Fruit fly (Drosophila melanogaster): ENCODE data around the gene Ube4A.
A peak's percentile ranks its signal among the peaks of the same experiment; 100 is the strongest.

Ube4A gene

DNA sequence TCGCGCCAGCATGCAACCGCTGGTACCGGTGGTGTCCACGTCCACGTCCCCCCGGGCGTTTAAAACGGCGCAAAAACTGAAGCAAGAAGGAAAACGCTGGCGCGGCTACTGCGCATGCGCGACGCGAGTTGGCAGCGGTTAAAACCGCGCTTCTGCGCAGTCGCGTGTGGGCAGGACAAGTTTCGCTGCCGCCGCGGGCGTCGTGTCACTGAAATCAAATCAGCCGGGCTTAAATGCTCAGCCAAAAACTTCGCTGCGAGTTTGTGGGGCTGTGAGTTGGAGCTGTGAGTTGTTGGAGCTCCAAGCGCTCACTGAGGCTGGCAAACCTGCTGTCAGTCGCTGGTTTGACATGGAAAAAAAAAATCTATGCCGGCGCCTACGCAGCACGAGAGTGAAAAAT, 46.8 kb downstream of the Ube4A start:
- no peak for TF ChIP-seq tai (GFP tag; optimal IDR thresholded peaks at IDR 0.05)
- no peak for TF ChIP-seq brk (GFP tag; optimal IDR thresholded peaks at IDR 0.05)
- TF ChIP-seq jim (GFP tag; optimal IDR thresholded peaks at IDR 0.05), result no peak

dm6 chr2L:6706368-6706919, 48.1 kb downstream of the Ube4A start:
- TF ChIP-seq woc (GFP tag; optimal IDR thresholded peaks at IDR 0.05) (no peak), Vsx2 (GFP tag; optimal IDR thresholded peaks at IDR 0.05; ENCODE audit: partially characterized antibody) (no peak)

DNA sequence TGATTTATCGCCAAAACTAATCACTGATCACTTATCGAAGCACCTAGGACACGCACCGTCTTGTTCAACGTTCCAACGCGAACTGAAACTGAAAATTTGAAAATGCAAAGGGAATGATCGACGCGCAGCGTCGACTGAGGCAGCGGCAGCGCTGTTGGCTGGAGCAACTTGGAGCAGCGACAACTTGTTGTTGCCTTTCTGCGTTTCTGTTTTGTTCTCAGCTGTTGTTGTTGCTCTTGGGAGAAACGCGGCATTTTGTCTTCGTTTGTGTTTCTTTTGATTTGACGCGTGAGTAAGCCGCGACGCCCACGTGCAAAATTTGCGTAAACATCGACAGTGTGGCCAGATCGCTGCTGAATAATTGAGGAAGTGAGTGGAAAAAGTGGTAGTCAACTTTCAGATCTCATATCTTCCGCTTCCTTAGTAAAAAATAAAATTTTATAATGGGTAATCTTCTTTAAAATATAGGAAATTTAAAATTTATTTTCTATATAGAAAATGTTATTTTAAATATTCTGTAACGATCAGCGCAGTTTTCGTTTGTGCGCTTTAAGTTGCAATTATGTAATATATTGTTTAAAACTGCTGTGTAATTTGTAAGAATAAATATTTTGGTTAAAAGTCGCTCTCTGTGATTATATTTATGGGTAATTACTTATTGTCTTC, 50.8 kb downstream of the Ube4A start, which contains the start of gene Tsp:
Gene Tsp, minus strand, starts transcription at position 90 of the 666 bp plus-strand sequence.
- TF ChIP-seq h (GFP tag; optimal IDR thresholded peaks at IDR 0.05) (no peak), dsf (GFP tag; optimal IDR thresholded peaks at IDR 0.05; ENCODE audit: borderline replicate concordance) (no peak), rgr (GFP tag; optimal IDR thresholded peaks at IDR 0.05) (no peak), fru (GFP tag; optimal IDR thresholded peaks at IDR 0.05) (no peak), Dfd (GFP tag; optimal IDR thresholded peaks at IDR 0.05) (no peak), Myc (optimal IDR thresholded peaks at IDR 0.05) (no peak), CrebA (GFP tag; optimal IDR thresholded peaks at IDR 0.05; ENCODE audit: borderline replicate concordance) (no peak), psq (GFP tag; optimal IDR thresholded peaks at IDR 0.05) (peak; percentile 8), Vsx2 (GFP tag; optimal IDR thresholded peaks at IDR 0.05; ENCODE audit: partially characterized antibody) (no peak)

Data from whole organism, wandering third instar larva.